Worm (Caenorhabditis elegans): ENCODE results near the gene cld-1.

cld-1 gene

ce11 chrIV:12901602-12902001 is 34.5 kb downstream of the cld-1 start:
- TF ChIP-seq sox-2 (GFP tag; IDR thresholded peaks at IDR 0.05) (no peak), elt-2 (tag; optimal IDR thresholded peaks at IDR 0.05) (peak; percentile 48)

DNA sequence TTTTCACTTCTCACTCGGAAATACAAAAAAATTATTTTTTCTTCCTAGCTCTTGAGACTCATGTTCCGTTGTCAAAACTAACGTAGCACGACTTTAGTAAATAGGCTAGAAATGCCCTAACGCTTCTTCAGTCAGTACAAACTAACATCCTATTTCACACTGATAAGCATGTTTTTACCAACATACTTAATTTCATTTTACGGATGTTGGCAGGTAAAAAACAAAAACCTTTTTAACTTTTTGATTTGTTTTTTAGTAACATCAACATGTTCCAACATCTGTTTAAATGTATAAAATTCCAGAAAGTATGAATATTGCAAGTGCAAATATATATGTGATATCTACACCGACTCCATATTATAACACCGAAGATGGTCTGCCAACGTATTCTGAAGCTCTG is 35.8 kb downstream of the cld-1 start, which contains the start of gene K08D8.10:
Gene K08D8.10 (plus strand): TSS at position 301 of the 400 bp plus-strand sequence.
- TF ChIP-seq C08G9.2 (tag; optimal IDR thresholded peaks at IDR 0.05) (no peak), pag-3 (tag; optimal IDR thresholded peaks at IDR 0.05; ENCODE audit: borderline replicate concordance) (no peak), nhr-232 (tag; optimal IDR thresholded peaks at IDR 0.05) (no peak), sox-2 (GFP tag; IDR thresholded peaks at IDR 0.05) (no peak), F13H6.1 (tag; optimal IDR thresholded peaks at IDR 0.05) (no peak), madf-2 (tag; optimal IDR thresholded peaks at IDR 0.05) (no peak), ttx-3 (tag; optimal IDR thresholded peaks at IDR 0.05) (no peak), pros-1 (tag; optimal IDR thresholded peaks at IDR 0.05) (no peak), ceh-9 (tag; optimal IDR thresholded peaks at IDR 0.05) (no peak), nhr-11 (tag; optimal IDR thresholded peaks at IDR 0.05) (no peak), pax-1 (tag; optimal IDR thresholded peaks at IDR 0.05) (no peak)

- TF ChIP-seq ceh-19 (GFP tag; optimal IDR thresholded peaks at IDR 0.05) (no peak), F13H6.1 (tag; optimal IDR thresholded peaks at IDR 0.05) (no peak), T23F11.4 (GFP tag; optimal IDR thresholded peaks at IDR 0.05) (no peak), fkh-10 (GFP tag; optimal IDR thresholded peaks at IDR 0.05) (no peak), hlh-8 (tag; optimal IDR thresholded peaks at IDR 0.05) (no peak), tbx-2 (tag; optimal IDR thresholded peaks at IDR 0.05) (no peak), C08G9.2 (tag; optimal IDR thresholded peaks at IDR 0.05) (no peak), fkh-6 (tag; optimal IDR thresholded peaks at IDR 0.05) (no peak), ceh-31 (tag; optimal IDR thresholded peaks at IDR 0.05) (no peak), pat-9 (tag; optimal IDR thresholded peaks at IDR 0.05) (no peak), ahr-1 (tag; optimal IDR thresholded peaks at IDR 0.05) (no peak), zip-5 (tag; optimal IDR thresholded peaks at IDR 0.05) (no peak), ceh-6 (GFP tag; optimal IDR thresholded peaks at IDR 0.05) (no peak), C38D4.7 (GFP tag; optimal IDR thresholded peaks at IDR 0.05) (no peak), pqm-1 (tag; optimal IDR thresholded peaks at IDR 0.05) (no peak)
Observed at ce11 chrIV:12899392-12899791, 36.7 kb downstream of the cld-1 start, which contains the start of gene K08D8.9. Gene K08D8.9 (plus strand): TSS chrIV:12899692.

- no peak for TF ChIP-seq syd-9 (tag; optimal IDR thresholded peaks at IDR 0.05)
- no peak for TF ChIP-seq che-1 (tag; optimal IDR thresholded peaks at IDR 0.05)
- no peak for TF ChIP-seq sdc-2 (tag; optimal IDR thresholded peaks at IDR 0.05)
- no peak for TF ChIP-seq dmd-4 (tag; optimal IDR thresholded peaks at IDR 0.05; ENCODE audit: borderline replicate concordance)
- TF ChIP-seq sox-4 (tag; optimal IDR thresholded peaks at IDR 0.05) = no peak
- no peak for TF ChIP-seq ceh-24 (tag; optimal IDR thresholded peaks at IDR 0.05)
Observed at ce11 chrIV:12898823-12899222, 37.2 kb downstream of the cld-1 start.

- no peak for TF ChIP-seq pag-3 (tag; optimal IDR thresholded peaks at IDR 0.05; ENCODE audit: borderline replicate concordance)
- TF ChIP-seq ceh-2 (tag; optimal IDR thresholded peaks at IDR 0.05) = no peak
- no peak for TF ChIP-seq sox-2 (GFP tag; IDR thresholded peaks at IDR 0.05)
- TF ChIP-seq unc-42 (tag; optimal IDR thresholded peaks at IDR 0.05) = no peak
- TF ChIP-seq ceh-18 (tag; optimal IDR thresholded peaks at IDR 0.05) = no peak
- TF ChIP-seq ahr-1 (tag; optimal IDR thresholded peaks at IDR 0.05) = no peak
- no peak for TF ChIP-seq hlh-15 (tag; optimal IDR thresholded peaks at IDR 0.05)
- no peak for TF ChIP-seq che-1 (tag; optimal IDR thresholded peaks at IDR 0.05)
- no peak for TF ChIP-seq pax-1 (tag; optimal IDR thresholded peaks at IDR 0.05)
- TF ChIP-seq K09A11.1 (tag; optimal IDR thresholded peaks at IDR 0.05; ENCODE audit: insufficient read depth) = no peak
- no peak for TF ChIP-seq odd-2 (tag; optimal IDR thresholded peaks at IDR 0.05)
Observed at ce11 chrIV:12897146-12897545, 38.9 kb downstream of the cld-1 start.

All from whole organism, late embryonic.